Worm (Caenorhabditis elegans): ENCODE data around the gene C24H12.6.

- TF ChIP-seq sox-4 (tag; optimal IDR thresholded peaks at IDR 0.05): no peak
- no peak for TF ChIP-seq pha-4 (tag; optimal IDR thresholded peaks at IDR 0.05)
- TF ChIP-seq ceh-9 (tag; optimal IDR thresholded peaks at IDR 0.05): no peak
- TF ChIP-seq hlh-8 (tag; optimal IDR thresholded peaks at IDR 0.05): no peak
- TF ChIP-seq ama-1 (optimal IDR thresholded peaks at IDR 0.05): no peak
Measured at ce11 chrII:400167-400566, 18.5 kb downstream of the C24H12.6 start.

Data from whole organism, late embryonic.